Worm (Caenorhabditis elegans): ENCODE data around the gene hecd-1.

DNA sequence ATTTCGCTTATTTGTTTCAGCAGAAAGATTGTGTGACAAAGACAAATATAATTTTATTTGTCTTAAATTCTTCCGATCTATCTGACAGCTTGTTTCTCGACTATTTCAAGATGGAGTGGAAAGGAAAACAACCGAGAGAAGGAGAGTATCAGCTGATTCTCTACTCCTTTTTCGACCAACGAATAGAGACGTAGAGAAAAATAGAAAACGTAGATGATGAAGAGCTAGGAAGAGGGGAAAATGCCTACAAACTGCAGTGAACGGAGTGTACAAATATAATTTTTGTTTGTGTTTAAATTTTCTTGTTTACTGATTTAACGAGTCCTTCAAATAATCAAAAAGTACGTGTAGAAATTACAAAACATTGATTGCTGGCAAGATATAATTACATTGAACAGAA lies 3.2 kb upstream of the hecd-1 start:
- TF ChIP-seq him-1 (tag; optimal IDR thresholded peaks at IDR 0.05) = no peak
- no peak for TF ChIP-seq dao-5 (tag; optimal IDR thresholded peaks at IDR 0.05)
- TF ChIP-seq W03F9.2 (tag; optimal IDR thresholded peaks at IDR 0.05) = peak; percentile 21
